Worm (Caenorhabditis elegans) whole organism, late embryonic: Measurements from ENCODE around the gene lin-9.

Experiments used
- C38D4.7 ChIP-seq: fragments of 200-800 bp; sonication (Bioruptor generic); optimal IDR thresholded peaks from 2 replicates; lab custom pipeline; 2018; ENCODE audit warnings: mild to moderate bottlenecking, missing genetic modification characterization, moderate library complexity, missing compliant biosample characterization
- K09A11.1 ChIP-seq: sonication (generic microtip); optimal IDR thresholded peaks from 2 replicates; lab custom pipeline; 2017; ENCODE audit warnings: antibody characterized with exemption, mild to moderate bottlenecking, missing genetic modification characterization, missing compliant biosample characterization; ENCODE audit not compliant: insufficient read depth
- T23F11.4 ChIP-seq: fragments of 200-800 bp; sonication (Bioruptor generic); optimal IDR thresholded peaks from 2 replicates; lab custom pipeline; 2018; ENCODE audit warnings: mild to moderate bottlenecking, missing genetic modification characterization, missing compliant biosample characterization
- Y22D7AL.16 ChIP-seq: sonication (generic microtip); optimal IDR thresholded peaks from 2 replicates; lab custom pipeline; 2016; ENCODE audit warnings: missing genetic modification characterization, missing compliant biosample characterization
- ama-1 ChIP-seq: fragments of 150-350 bp; optimal IDR thresholded peaks from 2 replicates; lab custom pipeline; 2014
- ceh-18 ChIP-seq: sonication (generic microtip); optimal IDR thresholded peaks from 2 replicates; lab custom pipeline; 2016; ENCODE audit warnings: missing genetic modification characterization, missing compliant biosample characterization
- ceh-19 ChIP-seq: fragments of 200-800 bp; sonication (Bioruptor generic); optimal IDR thresholded peaks from 2 replicates; lab custom pipeline; 2018; ENCODE audit warnings: mild to moderate bottlenecking, missing genetic modification characterization, missing compliant biosample characterization
- ceh-2 ChIP-seq: sonication (generic microtip); optimal IDR thresholded peaks from 2 replicates; lab custom pipeline; 2016; ENCODE audit warnings: missing genotype, missing genetic modification characterization, missing compliant biosample characterization
- ceh-24 ChIP-seq: sonication (generic microtip); optimal IDR thresholded peaks from 2 replicates; lab custom pipeline; 2016; ENCODE audit warnings: mild to moderate bottlenecking, missing genetic modification characterization, missing compliant biosample characterization
- ceh-31 ChIP-seq: sonication (generic microtip); optimal IDR thresholded peaks from 2 replicates; lab custom pipeline; 2016; ENCODE audit warnings: missing genetic modification characterization, missing compliant biosample characterization
- ceh-45 ChIP-seq: fragments of 200-800 bp; sonication (Bioruptor generic); IDR thresholded peaks from 2 replicates; pipeline ENCODE4 v1.3.6; 2022; ENCODE audit warnings: missing genetic modification reagents, missing genetic modification characterization, missing compliant biosample characterization
- ceh-48 ChIP-seq: sonication (generic microtip); optimal IDR thresholded peaks from 2 replicates; lab custom pipeline; 2016; ENCODE audit warnings: missing genetic modification characterization, inconsistent platforms, missing compliant biosample characterization
- ceh-6 ChIP-seq: fragments of 200-800 bp; sonication (Bioruptor generic); optimal IDR thresholded peaks from 2 replicates; lab custom pipeline; 2018; ENCODE audit warnings: mild to moderate bottlenecking, missing genetic modification characterization, missing compliant biosample characterization
- che-1 ChIP-seq: sonication (generic microtip); optimal IDR thresholded peaks from 2 replicates; lab custom pipeline; 2016; ENCODE audit warnings: mild to moderate bottlenecking, missing genetic modification characterization, missing compliant biosample characterization
- dmd-4 ChIP-seq: sonication (generic microtip); optimal IDR thresholded peaks from 2 replicates; lab custom pipeline; 2016; ENCODE audit warnings: borderline replicate concordance, missing genetic modification characterization, missing compliant biosample characterization
- elt-2 ChIP-seq: sonication (generic microtip); optimal IDR thresholded peaks from 2 replicates; lab custom pipeline; 2016; ENCODE audit warnings: missing genetic modification reagents, missing genetic modification characterization, missing compliant biosample characterization
- elt-4 ChIP-seq: sonication (generic microtip); optimal IDR thresholded peaks from 2 replicates; lab custom pipeline; 2016; ENCODE audit warnings: missing genetic modification characterization, missing compliant biosample characterization
- ets-4 ChIP-seq: sonication (generic microtip); optimal IDR thresholded peaks from 2 replicates; lab custom pipeline; 2016; ENCODE audit warnings: missing genetic modification characterization, missing compliant biosample characterization
- fkh-10 ChIP-seq: fragments of 150-350 bp; optimal IDR thresholded peaks from 2 replicates; lab custom pipeline; 2014; ENCODE audit warnings: missing biosample characterization, missing genetic modification reagents, missing genetic modification characterization
- fkh-6 ChIP-seq: sonication (generic microtip); optimal IDR thresholded peaks from 2 replicates; lab custom pipeline; 2016; ENCODE audit warnings: missing genetic modification characterization, missing compliant biosample characterization
- gmeb-2 ChIP-seq: sonication (generic microtip); optimal IDR thresholded peaks from 2 replicates; lab custom pipeline; 2016; ENCODE audit warnings: missing genetic modification characterization, inconsistent platforms, missing compliant biosample characterization
- lim-6 ChIP-seq: sonication (generic microtip); optimal IDR thresholded peaks from 2 replicates; lab custom pipeline; 2016; ENCODE audit warnings: missing genetic modification characterization, missing compliant biosample characterization
- lin-11 ChIP-seq: fragments of 200-800 bp; sonication (Bioruptor generic); optimal IDR thresholded peaks from 2 replicates; lab custom pipeline; 2018; ENCODE audit warnings: mild to moderate bottlenecking, missing genetic modification characterization, missing compliant biosample characterization
- nfya-1 ChIP-seq: sonication (generic microtip); optimal IDR thresholded peaks from 2 replicates; lab custom pipeline; 2017; ENCODE audit warnings: missing genetic modification characterization, mild to moderate bottlenecking, missing compliant biosample characterization, antibody characterized with exemption, moderate library complexity
- nhr-11 ChIP-seq: fragments of 150-350 bp; optimal IDR thresholded peaks from 2 replicates; lab custom pipeline; 2014; ENCODE audit warnings: missing biosample characterization, missing genetic modification characterization
- nhr-232 ChIP-seq: sonication (generic microtip); optimal IDR thresholded peaks from 2 replicates; lab custom pipeline; 2016; ENCODE audit warnings: missing genetic modification characterization, missing compliant biosample characterization
- npax-4 ChIP-seq: sonication (generic microtip); optimal IDR thresholded peaks from 2 replicates; lab custom pipeline; 2016; ENCODE audit warnings: missing genetic modification characterization, missing compliant biosample characterization
- pag-3 ChIP-seq: sonication (generic microtip); optimal IDR thresholded peaks from 2 replicates; lab custom pipeline; 2016; ENCODE audit warnings: missing compliant biosample characterization, missing genetic modification characterization, borderline replicate concordance
- pat-9 ChIP-seq: fragments of 200-800 bp; sonication (Bioruptor generic); optimal IDR thresholded peaks from 2 replicates; lab custom pipeline; 2018; ENCODE audit warnings: mild to moderate bottlenecking, missing genetic modification characterization, moderate library complexity, missing compliant biosample characterization
- ref-2 ChIP-seq: sonication (generic microtip); optimal IDR thresholded peaks from 2 replicates; lab custom pipeline; 2016; ENCODE audit warnings: missing genetic modification characterization, missing compliant biosample characterization
- sox-4 ChIP-seq: sonication (generic microtip); optimal IDR thresholded peaks from 2 replicates; lab custom pipeline; 2017; ENCODE audit warnings: mild to moderate bottlenecking, missing genetic modification characterization, inconsistent platforms, missing compliant biosample characterization
- syd-9 ChIP-seq: sonication (generic microtip); optimal IDR thresholded peaks from 2 replicates; lab custom pipeline; 2016; ENCODE audit warnings: mild to moderate bottlenecking, missing genetic modification characterization, moderate library complexity, missing compliant biosample characterization
- tbx-2 ChIP-seq: sonication (generic microtip); optimal IDR thresholded peaks from 2 replicates; lab custom pipeline; 2016; ENCODE audit warnings: missing genetic modification characterization, missing compliant biosample characterization
- tbx-7 ChIP-seq: sonication (generic microtip); optimal IDR thresholded peaks from 2 replicates; lab custom pipeline; 2016; ENCODE audit warnings: missing genotype, missing genetic modification characterization, missing compliant biosample characterization
- ttx-3 ChIP-seq: sonication (generic microtip); optimal IDR thresholded peaks from 2 replicates; lab custom pipeline; 2016; ENCODE audit warnings: missing genetic modification reagents, missing genetic modification characterization, missing compliant biosample characterization
- unc-3 ChIP-seq, 2 experiments: fragments of 200-800 bp in 1 of 2; sonication (Bioruptor generic) in 1 of 2; sonication (generic microtip) in 1 of 2; conservative IDR thresholded peaks in 1 of 2; optimal IDR thresholded peaks in 1 of 2; 2 replicates each; pipeline versions ENCODE4 v1.3.6 to Lab custom; 2016 to 2022; ENCODE audit warnings: missing compliant biosample characterization in 2 of 2, missing genetic modification characterization in 2 of 2, missing genetic modification reagents in 1 of 2
- unc-55 ChIP-seq: sonication (generic microtip); optimal IDR thresholded peaks from 2 replicates; lab custom pipeline; 2017; ENCODE audit warnings: missing biosample characterization, missing genetic modification reagents, missing genetic modification characterization
- unc-86 ChIP-seq: sonication (generic microtip); optimal IDR thresholded peaks from 2 replicates; lab custom pipeline; 2016; ENCODE audit warnings: missing genetic modification characterization, missing compliant biosample characterization
- ztf-16 ChIP-seq: sonication (generic microtip); optimal IDR thresholded peaks from 2 replicates; lab custom pipeline; 2017; ENCODE audit warnings: missing genetic modification characterization, missing compliant biosample characterization

lin-9 gene

DNA sequence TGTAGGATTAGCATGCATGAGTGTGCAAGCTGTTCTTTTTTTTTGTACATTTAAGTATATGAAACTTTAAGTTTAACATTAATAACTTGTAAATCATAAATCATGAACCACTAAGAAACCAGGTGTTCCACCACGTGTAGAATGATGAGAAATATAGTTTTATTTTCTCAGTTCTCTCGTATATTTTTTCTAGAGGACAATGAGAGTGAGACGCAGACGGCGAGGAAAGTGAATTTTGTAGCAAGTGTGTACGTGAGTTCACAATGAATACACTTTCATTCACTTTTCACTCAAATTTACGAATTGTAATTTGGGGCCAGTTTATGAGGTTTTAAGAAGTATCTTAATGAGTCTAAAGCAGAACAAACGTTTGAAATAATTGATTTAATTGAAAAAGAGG is 22.6 kb upstream of the lin-9 start:
- no peak for TF ChIP-seq ceh-45 (GFP tag; lab: Robert Waterston, UW)
- no peak for TF ChIP-seq fkh-6 (tag; lab: Kevin White, UChicago)
- peak; percentile 36 for TF ChIP-seq unc-55 (GFP tag; lab: Kevin White, UChicago)
- TF ChIP-seq ceh-31 (tag; lab: Kevin White, UChicago): no peak
- no peak for TF ChIP-seq ztf-16 (tag; lab: Kevin White, UChicago)

DNA sequence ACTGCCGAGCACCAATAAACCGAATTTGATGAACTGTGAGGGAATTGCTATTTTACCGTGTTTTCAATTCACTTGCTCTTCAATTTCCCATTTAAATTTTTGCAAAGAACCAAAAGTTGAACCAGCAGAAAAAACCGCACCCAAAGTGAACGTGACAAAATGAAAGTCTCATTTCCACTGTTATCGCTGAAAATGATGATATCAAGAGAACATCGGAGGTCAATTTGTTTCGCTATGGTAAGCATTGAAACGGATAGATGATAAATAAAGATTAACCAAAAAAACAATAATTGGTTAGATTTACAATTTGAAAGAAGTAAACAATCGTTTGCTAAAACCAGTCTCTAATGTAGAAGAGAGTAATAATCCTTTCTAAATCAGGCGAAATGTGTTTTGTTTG is 21.6 kb upstream of the lin-9 start:
- TF ChIP-seq ceh-2: no peak
- no peak for TF ChIP-seq gmeb-2 (tag; lab: Kevin White, UChicago)
- TF ChIP-seq T23F11.4 (GFP tag; lab: Kevin White, UChicago): no peak

ce11 chrIII:8923937-8924336 is 20.0 kb upstream of the lin-9 start, which contains the start of gene ZK637.12:
Gene ZK637.12, plus strand, starts transcription at chrIII:8924237.
- no peak for TF ChIP-seq unc-3 (GFP tag; conservative IDR thresholded peaks at IDR 0.05; lab: Robert Waterston, UW)
- TF ChIP-seq unc-3 (tag; optimal IDR thresholded peaks at IDR 0.05; lab: Kevin White, UChicago): no peak
- no peak for TF ChIP-seq K09A11.1 (tag; lab: Kevin White, UChicago)
- no peak for TF ChIP-seq lim-6 (tag; lab: Kevin White, UChicago)
- TF ChIP-seq lin-11: no peak
- TF ChIP-seq tbx-7 (tag; lab: Kevin White, UChicago): no peak
- no peak for TF ChIP-seq ceh-31 (tag; lab: Kevin White, UChicago)
- no peak for TF ChIP-seq ceh-19 (GFP tag; lab: Kevin White, UChicago)
- no peak for TF ChIP-seq unc-86
- no peak for TF ChIP-seq dmd-4 (tag; lab: Kevin White, UChicago)
- no peak for TF ChIP-seq npax-4 (tag; lab: Kevin White, UChicago)
- no peak for TF ChIP-seq ceh-24
- TF ChIP-seq pag-3: no peak
- TF ChIP-seq nhr-11: no peak
- no peak for TF ChIP-seq pat-9 (tag; lab: Kevin White, UChicago)
- TF ChIP-seq ets-4 (tag; lab: Kevin White, UChicago): no peak
- no peak for TF ChIP-seq ama-1 (lab: Kevin White, UChicago)
- no peak for TF ChIP-seq tbx-2
- TF ChIP-seq ceh-48 (tag; lab: Kevin White, UChicago): no peak

ce11 chrIII:8923240-8923734 is 19.4 kb upstream of the lin-9 start, which contains the start of gene glb-1:
Gene glb-1, minus strand, starts transcription at chrIII:8923290.
- TF ChIP-seq unc-55 (GFP tag; lab: Kevin White, UChicago) (peak; percentile 61), tbx-2 (no peak)

ce11 chrIII:8922061-8922460 is 18.1 kb upstream of the lin-9 start:
- no peak for TF ChIP-seq unc-86
- no peak for TF ChIP-seq npax-4 (tag; lab: Kevin White, UChicago)
- TF ChIP-seq ttx-3 (tag; lab: Kevin White, UChicago): no peak
- TF ChIP-seq che-1: no peak
- no peak for TF ChIP-seq ref-2
- no peak for TF ChIP-seq tbx-2
- peak; percentile 7 for TF ChIP-seq ceh-18 (tag; lab: Kevin White, UChicago)
- TF ChIP-seq nfya-1 (tag; lab: Kevin White, UChicago): peak; percentile 34
- TF ChIP-seq fkh-10: no peak
- TF ChIP-seq pag-3: no peak
- TF ChIP-seq Y22D7AL.16: no peak
- no peak for TF ChIP-seq ceh-6 (GFP tag; lab: Kevin White, UChicago)
- TF ChIP-seq unc-55 (GFP tag; lab: Kevin White, UChicago): no peak
- TF ChIP-seq C38D4.7: no peak
- TF ChIP-seq sox-4: no peak
- no peak for TF ChIP-seq syd-9 (tag; lab: Kevin White, UChicago)
- TF ChIP-seq nhr-232 (tag; lab: Kevin White, UChicago): no peak
- peak; percentile 22 for TF ChIP-seq ama-1 (lab: Kevin White, UChicago)
- TF ChIP-seq unc-3 (GFP tag; conservative IDR thresholded peaks at IDR 0.05; lab: Robert Waterston, UW): no peak
- no peak for TF ChIP-seq unc-3 (tag; optimal IDR thresholded peaks at IDR 0.05; lab: Kevin White, UChicago)
- no peak for TF ChIP-seq elt-4 (tag; lab: Kevin White, UChicago)
- no peak for TF ChIP-seq elt-2
- TF ChIP-seq, all 69 proteins: peak for 3
